Fruit fly (Drosophila melanogaster): Measurements from ENCODE around the gene Dis3.

The Dis3 gene

DNA sequence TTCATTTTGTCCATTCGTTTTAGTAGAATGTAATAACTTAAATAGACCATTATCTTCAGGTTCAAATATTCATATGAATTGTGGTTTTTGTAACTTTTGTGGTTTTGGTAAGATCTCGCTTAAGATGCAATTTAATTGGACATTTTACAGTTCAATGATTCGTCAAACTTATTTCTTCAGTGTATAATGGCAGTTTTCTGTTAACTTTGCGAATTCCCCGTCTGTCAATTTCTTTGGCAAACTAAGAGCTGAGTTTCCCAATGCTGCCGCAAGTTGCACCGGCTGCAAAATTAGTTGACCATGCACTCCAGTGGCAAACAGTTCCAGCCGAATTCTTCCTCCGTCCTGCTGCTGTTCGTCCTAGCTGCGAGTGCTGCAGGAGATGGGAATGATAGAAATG lies 43.3 kb downstream of the Dis3 start, which contains the start of gene CG33342:
CG33342 (plus strand) TSS at position 301 of the 400 bp plus-strand sequence.
- no peak for TF ChIP-seq psq (optimal IDR thresholded peaks at IDR 0.05)
- TF ChIP-seq Dll (optimal IDR thresholded peaks at IDR 0.05) = no peak
- no peak for TF ChIP-seq CG8478 (optimal IDR thresholded peaks at IDR 0.05)
- TF ChIP-seq usp (GFP tag; optimal IDR thresholded peaks at IDR 0.05) = no peak
- TF ChIP-seq pan (optimal IDR thresholded peaks at IDR 0.05) = no peak

DNA sequence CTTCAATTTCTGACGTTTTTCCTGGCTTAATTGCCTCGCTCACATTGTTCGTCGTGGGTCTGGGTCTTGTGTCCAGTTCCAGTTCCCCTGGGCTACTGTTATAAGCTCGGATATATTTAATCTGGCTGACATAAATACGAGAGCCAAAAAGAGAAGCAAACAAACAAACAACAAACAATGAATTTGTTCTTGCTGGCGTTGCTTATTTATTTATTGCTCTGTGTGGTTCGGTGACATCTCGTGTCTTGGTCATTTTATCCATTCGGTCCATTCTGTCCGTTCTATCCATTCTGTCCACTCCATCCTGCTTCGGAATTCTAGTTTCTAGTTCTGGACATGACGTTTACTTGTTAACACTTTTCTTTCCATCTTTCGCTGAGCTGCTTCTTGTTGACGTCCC lies 51.7 kb downstream of the Dis3 start, which contains the start of gene CG17780:
CG17780 (minus strand) TSS at position 101 of the 400 bp plus-strand sequence.
- no peak for TF ChIP-seq Dll (optimal IDR thresholded peaks at IDR 0.05)
- TF ChIP-seq usp (GFP tag; optimal IDR thresholded peaks at IDR 0.05) = no peak
- no peak for TF ChIP-seq EcR (GFP tag; optimal IDR thresholded peaks at IDR 0.05)
- TF ChIP-seq CG8478 (optimal IDR thresholded peaks at IDR 0.05) = no peak
- no peak for TF ChIP-seq psq (optimal IDR thresholded peaks at IDR 0.05)
- no peak for TF ChIP-seq pan (optimal IDR thresholded peaks at IDR 0.05)

DNA sequence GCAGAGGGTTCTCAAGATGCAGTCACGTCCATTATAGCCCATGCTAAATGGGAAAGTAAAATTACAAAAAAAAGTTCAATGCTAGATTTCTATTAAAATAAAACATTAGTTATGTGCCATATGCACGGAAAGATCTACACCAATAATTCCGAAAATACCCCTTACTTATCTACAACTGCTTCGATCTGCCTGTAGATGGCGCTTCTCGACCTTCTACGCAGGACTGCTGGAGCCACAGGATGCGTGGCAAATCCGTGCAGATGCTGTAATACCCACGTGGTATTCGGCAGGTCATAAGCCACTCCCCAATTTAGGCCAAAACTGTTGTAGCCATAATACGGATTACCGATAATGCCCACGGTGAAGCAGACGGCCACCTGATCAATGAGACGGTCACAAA lies 53.2 kb downstream of the Dis3 start:
- no peak for TF ChIP-seq Dll (optimal IDR thresholded peaks at IDR 0.05)
- TF ChIP-seq psq (optimal IDR thresholded peaks at IDR 0.05) = no peak
- no peak for TF ChIP-seq pan (optimal IDR thresholded peaks at IDR 0.05)
